Worm (Caenorhabditis elegans) whole organism, L3 larva: ENCODE measurements around the gene nas-38.

Experiments
- egl-27 ChIP-seq: sonication (generic microtip); optimal IDR thresholded peaks from 4 replicates; lab custom pipeline; 2017; ENCODE audit warnings: missing biosample characterization, missing genetic modification reagents, missing genetic modification characterization
- fos-1 ChIP-seq: fragments of 150-350 bp; optimal IDR thresholded peaks from 2 replicates; lab custom pipeline; 2014; ENCODE audit warnings: missing biosample characterization, missing genetic modification characterization
- nhr-23 ChIP-seq: fragments of 150-350 bp; optimal IDR thresholded peaks from 2 replicates; lab custom pipeline; 2014; ENCODE audit warnings: missing biosample characterization, missing genetic modification reagents, missing genetic modification characterization
- pha-4 ChIP-seq: fragments of 150-350 bp; optimal IDR thresholded peaks from 2 replicates; lab custom pipeline; 2014; ENCODE audit warnings: missing biosample characterization, missing genetic modification reagents, missing genetic modification characterization
- skn-1 ChIP-seq: fragments of 150-350 bp; optimal IDR thresholded peaks from 2 replicates; lab custom pipeline; 2014; ENCODE audit warnings: missing biosample characterization, missing genetic modification characterization
- ztf-4 ChIP-seq: fragments of 150-350 bp; optimal IDR thresholded peaks from 2 replicates; lab custom pipeline; 2014; ENCODE audit warnings: missing biosample characterization, missing genetic modification characterization

- TF ChIP-seq nhr-23 (no peak), pha-4 (tag; lab: Kevin White, UChicago) (no peak), egl-27 (no peak), ztf-4 (tag; lab: Kevin White, UChicago) (no peak), skn-1 (no peak), fos-1 (tag; lab: Kevin White, UChicago) (no peak)
Measured at ce11 chrX:553875-554274, 4.1 kb upstream of the nas-38 start, which contains the start of gene F57C12.6.
